Worm (Caenorhabditis elegans) whole organism, L3 larva: ENCODE data around the gene F08H9.2.

Source experiments
- R02D3.7 ChIP-seq: fragments of 150-350 bp; optimal IDR thresholded peaks from 2 replicates; lab custom pipeline; 2014; ENCODE audit warnings: missing biosample characterization, missing genetic modification characterization
- aly-2 ChIP-seq: fragments of 150-350 bp; optimal IDR thresholded peaks from 2 replicates; lab custom pipeline; 2014; ENCODE audit warnings: missing biosample characterization, missing genetic modification characterization
- ama-1 ChIP-seq: fragments of 150-350 bp; optimal IDR thresholded peaks from 2 replicates; lab custom pipeline; 2018
- ceh-16 ChIP-seq: sonication (generic microtip); optimal IDR thresholded peaks from 2 replicates; lab custom pipeline; 2017; ENCODE audit warnings: missing biosample characterization, missing genetic modification characterization
- ceh-82 ChIP-seq: fragments of 150-350 bp; optimal IDR thresholded peaks from 2 replicates; lab custom pipeline; 2014; ENCODE audit warnings: missing biosample characterization, missing genetic modification characterization
- ceh-9 ChIP-seq: sonication (generic microtip); optimal IDR thresholded peaks from 2 replicates; lab custom pipeline; 2018; ENCODE audit warnings: missing biosample characterization, missing genetic modification characterization
- daf-12 ChIP-seq: fragments of 150-350 bp; optimal IDR thresholded peaks from 2 replicates; lab custom pipeline; 2014; ENCODE audit warnings: missing biosample characterization, missing genetic modification reagents, missing genetic modification characterization
- egl-27 ChIP-seq: sonication (generic microtip); optimal IDR thresholded peaks from 4 replicates; lab custom pipeline; 2017; ENCODE audit warnings: missing biosample characterization, missing genetic modification reagents, missing genetic modification characterization
- elt-1 ChIP-seq: fragments of 150-350 bp; optimal IDR thresholded peaks from 2 replicates; lab custom pipeline; 2014; ENCODE audit warnings: missing biosample characterization, missing genetic modification characterization
- elt-2 ChIP-seq: sonication (generic microtip); optimal IDR thresholded peaks from 2 replicates; lab custom pipeline; 2016; ENCODE audit warnings: missing genetic modification reagents, mild to moderate bottlenecking, missing genetic modification characterization, missing compliant biosample characterization
- fkh-10 ChIP-seq: sonication (generic microtip); optimal IDR thresholded peaks from 2 replicates; lab custom pipeline; 2017; ENCODE audit warnings: missing biosample characterization, missing genetic modification reagents, missing genetic modification characterization
- fkh-2 ChIP-seq: fragments of 150-350 bp; optimal IDR thresholded peaks from 2 replicates; lab custom pipeline; 2014; ENCODE audit warnings: missing biosample characterization, missing genetic modification reagents, missing genetic modification characterization
- hmg-11 ChIP-seq: sonication (generic microtip); optimal IDR thresholded peaks from 2 replicates; lab custom pipeline; 2016; ENCODE audit warnings: missing genetic modification characterization, missing compliant biosample characterization
- jun-1 ChIP-seq: fragments of 150-350 bp; optimal IDR thresholded peaks from 2 replicates; lab custom pipeline; 2014; ENCODE audit warnings: missing biosample characterization, missing genetic modification reagents, missing genetic modification characterization
- lin-39 ChIP-seq: fragments of 150-350 bp; optimal IDR thresholded peaks from 2 replicates; lab custom pipeline; 2018; ENCODE audit warnings: missing biosample characterization, missing genetic modification reagents, missing genetic modification characterization
- lsy-12 ChIP-seq: sonication (generic microtip); optimal IDR thresholded peaks from 2 replicates; lab custom pipeline; 2016; ENCODE audit warnings: mild to moderate bottlenecking, missing genetic modification characterization, missing compliant biosample characterization
- mdl-1 ChIP-seq: fragments of 150-350 bp; optimal IDR thresholded peaks from 2 replicates; lab custom pipeline; 2014; ENCODE audit warnings: missing biosample characterization, missing genetic modification characterization
- nfya-1 ChIP-seq: sonication (generic microtip); optimal IDR thresholded peaks from 2 replicates; lab custom pipeline; 2017; ENCODE audit warnings: missing genetic modification characterization, mild to moderate bottlenecking, missing compliant biosample characterization, antibody characterized with exemption, moderate library complexity; ENCODE audit not compliant: insufficient read depth
- nhr-12 ChIP-seq: fragments of 150-350 bp; optimal IDR thresholded peaks from 2 replicates; lab custom pipeline; 2014; ENCODE audit warnings: missing biosample characterization, missing genetic modification characterization
- nhr-23 ChIP-seq: fragments of 150-350 bp; optimal IDR thresholded peaks from 2 replicates; lab custom pipeline; 2014; ENCODE audit warnings: missing biosample characterization, missing genetic modification reagents, missing genetic modification characterization
- nhr-237 ChIP-seq: fragments of 150-350 bp; optimal IDR thresholded peaks from 2 replicates; lab custom pipeline; 2014; ENCODE audit warnings: missing biosample characterization, missing genetic modification characterization
- nhr-25 ChIP-seq: sonication (generic microtip); optimal IDR thresholded peaks from 2 replicates; lab custom pipeline; 2017; ENCODE audit warnings: missing biosample characterization, missing genetic modification characterization
- nhr-28 ChIP-seq: fragments of 150-350 bp; optimal IDR thresholded peaks from 2 replicates; lab custom pipeline; 2014; ENCODE audit warnings: missing biosample characterization, missing genetic modification characterization
- nhr-43 ChIP-seq: sonication (generic microtip); optimal IDR thresholded peaks from 2 replicates; lab custom pipeline; 2016; ENCODE audit warnings: mild to moderate bottlenecking, missing genetic modification characterization, missing compliant biosample characterization; ENCODE audit not compliant: poor library complexity, severe bottlenecking
- nhr-67 ChIP-seq: fragments of 150-350 bp; optimal IDR thresholded peaks from 2 replicates; lab custom pipeline; 2014; ENCODE audit warnings: missing biosample characterization, missing genetic modification characterization
- nhr-76 ChIP-seq: fragments of 150-350 bp; sonication (generic microtip); optimal IDR thresholded peaks from 5 replicates; lab custom pipeline; 2014; ENCODE audit warnings: missing biosample characterization, missing genetic modification characterization
- nhr-77 ChIP-seq: fragments of 150-350 bp; optimal IDR thresholded peaks from 2 replicates; lab custom pipeline; 2014; ENCODE audit warnings: missing biosample characterization, missing genetic modification characterization
- pha-4 ChIP-seq: fragments of 150-350 bp; optimal IDR thresholded peaks from 2 replicates; lab custom pipeline; 2014; ENCODE audit warnings: missing biosample characterization, missing genetic modification reagents, missing genetic modification characterization
- pqm-1 ChIP-seq: fragments of 150-350 bp; optimal IDR thresholded peaks from 2 replicates; lab custom pipeline; 2017; ENCODE audit warnings: missing biosample characterization, missing genetic modification characterization, inconsistent platforms
- skn-1 ChIP-seq: fragments of 150-350 bp; optimal IDR thresholded peaks from 2 replicates; lab custom pipeline; 2014; ENCODE audit warnings: missing biosample characterization, missing genetic modification characterization
- snpc-4 ChIP-seq: fragments of 150-350 bp; optimal IDR thresholded peaks from 2 replicates; lab custom pipeline; 2014; ENCODE audit warnings: missing biosample characterization, missing genetic modification characterization
- tbx-2 ChIP-seq: sonication (generic microtip); optimal IDR thresholded peaks from 2 replicates; lab custom pipeline; 2016; ENCODE audit warnings: mild to moderate bottlenecking, missing genetic modification characterization, missing compliant biosample characterization
- unc-39 ChIP-seq: sonication (generic microtip); optimal IDR thresholded peaks from 4 replicates; lab custom pipeline; 2017; ENCODE audit warnings: missing biosample characterization, missing genetic modification characterization
- unc-62 ChIP-seq: fragments of 150-350 bp; sonication (generic microtip); optimal IDR thresholded peaks from 4 replicates; lab custom pipeline; 2014; ENCODE audit warnings: missing biosample characterization, missing genetic modification reagents, missing genetic modification characterization
- zag-1 ChIP-seq: fragments of 150-350 bp; optimal IDR thresholded peaks from 2 replicates; lab custom pipeline; 2014; ENCODE audit warnings: missing biosample characterization, missing genetic modification characterization
- ztf-11 ChIP-seq: fragments of 150-350 bp; optimal IDR thresholded peaks from 2 replicates; lab custom pipeline; 2014; ENCODE audit warnings: missing biosample characterization, missing genetic modification characterization
- ztf-4 ChIP-seq: fragments of 150-350 bp; optimal IDR thresholded peaks from 2 replicates; lab custom pipeline; 2014; ENCODE audit warnings: missing biosample characterization, missing genetic modification characterization

F08H9.2 gene

DNA sequence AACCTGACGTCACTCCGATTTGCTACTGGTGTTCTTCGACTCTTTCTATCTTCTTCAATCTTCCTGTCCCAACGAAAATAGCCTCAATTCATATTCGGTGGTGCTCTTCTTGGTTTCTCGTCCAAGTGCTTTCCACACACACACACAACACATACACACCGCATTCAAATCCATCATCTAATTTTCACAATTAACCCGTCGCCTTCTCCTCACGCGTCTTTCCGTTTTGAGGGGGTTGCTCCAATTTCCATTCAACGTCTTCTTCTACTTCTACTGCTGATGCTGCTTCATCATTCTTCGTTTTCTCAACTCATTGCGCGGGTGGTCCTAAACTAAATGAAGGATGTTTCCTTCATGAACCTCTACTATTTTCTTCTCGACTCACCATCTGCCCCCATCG lies 30.6 kb downstream of the F08H9.2 start:
- TF ChIP-seq R02D3.7 (tag; lab: Kevin White, UChicago) (no peak), nhr-67 (tag; lab: Kevin White, UChicago) (no peak), pqm-1 (tag; lab: Kevin White, UChicago) (no peak), ama-1 (no peak)

ce11 chrV:14493665-14494064 lies 33.2 kb downstream of the F08H9.2 start:
- TF ChIP-seq tbx-2 (tag; lab: Kevin White, UChicago): no peak
- no peak for TF ChIP-seq elt-2 (tag; lab: Kevin White, UChicago)
- TF ChIP-seq nfya-1 (tag; lab: Kevin White, UChicago): peak; percentile 78
- no peak for TF ChIP-seq elt-1 (tag; lab: Kevin White, UChicago)

ce11 chrV:14495493-14495892 lies 35.0 kb downstream of the F08H9.2 start:
- TF ChIP-seq pha-4 (no peak), nhr-28 (tag; lab: Kevin White, UChicago) (no peak), lin-39 (tag; lab: Kevin White, UChicago) (no peak), snpc-4 (tag; lab: Kevin White, UChicago) (no peak), hmg-11 (no peak)

DNA sequence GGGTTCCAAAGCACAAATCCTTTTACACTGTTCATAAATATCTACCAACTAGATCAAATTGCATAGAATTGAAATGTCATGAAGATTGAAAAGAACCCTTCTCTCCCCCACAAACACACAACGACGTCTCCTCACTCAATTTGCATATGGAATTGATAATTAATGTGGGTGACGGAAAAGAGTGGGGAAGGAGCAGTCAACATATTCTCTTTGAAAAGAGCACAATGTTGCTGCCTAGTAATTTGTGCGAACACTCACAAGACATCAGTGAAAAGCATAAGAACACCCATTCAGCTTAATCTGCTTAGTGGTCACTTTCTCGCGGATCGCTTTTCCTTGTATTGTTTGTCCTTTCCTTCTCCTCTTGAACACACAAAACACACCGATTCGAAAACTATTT lies 36.0 kb downstream of the F08H9.2 start:
- TF ChIP-seq mdl-1 (tag; lab: Kevin White, UChicago): no peak
- TF ChIP-seq nhr-237: no peak
- no peak for TF ChIP-seq lsy-12
- TF ChIP-seq pha-4: peak; percentile 18

DNA sequence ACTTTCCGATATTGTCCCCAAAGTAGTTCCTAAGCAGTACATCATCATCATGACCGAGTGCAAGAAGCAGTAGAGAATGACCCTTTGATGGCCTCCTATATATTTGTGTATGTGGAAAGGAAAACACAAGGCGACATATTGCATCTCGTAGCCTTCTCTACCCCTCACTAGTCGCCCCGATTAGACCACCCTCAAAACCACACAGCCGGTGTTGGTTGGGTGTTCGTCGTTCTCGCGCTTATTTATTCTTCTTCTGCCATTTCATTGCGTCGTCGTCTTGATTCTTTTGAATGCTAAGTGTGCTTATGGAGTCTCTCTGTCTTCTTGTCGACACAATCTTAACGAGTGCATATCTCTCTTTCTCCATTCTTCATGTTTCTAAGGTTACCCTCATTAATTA lies 37.7 kb downstream of the F08H9.2 start:
- TF ChIP-seq nhr-23 (tag; lab: Kevin White, UChicago) (no peak), lsy-12 (no peak), pqm-1 (tag; lab: Kevin White, UChicago) (no peak), fkh-2 (tag; lab: Kevin White, UChicago) (no peak), nhr-28 (tag; lab: Kevin White, UChicago) (no peak), ceh-82 (tag; lab: Kevin White, UChicago) (no peak), unc-62 (no peak), ceh-16 (tag; lab: Kevin White, UChicago) (no peak), ceh-9 (no peak), nhr-77 (tag; lab: Kevin White, UChicago) (no peak), nhr-67 (tag; lab: Kevin White, UChicago) (no peak), mdl-1 (tag; lab: Kevin White, UChicago) (no peak), lin-39 (tag; lab: Kevin White, UChicago) (no peak), aly-2 (tag; lab: Kevin White, UChicago) (no peak), nhr-76 (tag; lab: Kevin White, UChicago) (no peak), jun-1 (no peak), unc-39 (tag; lab: Kevin White, UChicago) (no peak)

DNA sequence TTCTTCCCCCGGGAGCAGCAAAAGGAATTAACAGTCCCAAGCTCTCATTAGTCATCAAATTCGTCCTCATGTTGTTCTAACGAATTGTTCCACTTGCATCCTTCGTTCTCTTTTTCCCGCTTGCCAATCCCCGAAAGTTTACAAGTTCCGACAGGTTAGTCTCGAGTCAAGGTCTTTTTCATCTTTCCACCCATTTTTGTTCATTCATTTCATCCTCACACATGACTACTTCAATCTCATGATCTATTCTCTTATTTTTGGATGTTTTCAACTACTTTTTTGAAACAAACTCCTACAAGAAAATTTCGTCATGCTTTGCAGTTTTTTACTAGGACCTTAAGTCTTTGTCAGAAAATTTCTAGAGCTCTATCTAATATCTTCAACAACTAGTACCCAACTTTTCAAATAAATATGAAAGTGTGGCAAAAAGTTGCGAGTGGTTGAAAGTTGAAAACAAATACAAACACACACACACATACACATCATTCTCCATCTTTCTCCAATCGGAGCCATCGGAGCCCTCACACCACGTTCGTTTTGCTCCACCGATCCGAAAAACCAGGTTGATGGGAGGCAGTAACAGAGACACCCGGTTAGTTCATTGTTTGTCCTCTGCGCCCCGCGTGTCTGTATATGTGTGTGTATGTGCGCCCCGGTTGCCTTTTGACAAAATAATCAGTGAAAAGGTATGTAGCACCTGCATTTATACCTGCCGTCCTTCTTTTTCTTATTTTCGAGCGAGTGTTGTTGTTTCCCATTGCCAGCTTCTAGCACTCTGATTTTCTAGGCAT lies 38.8 kb downstream of the F08H9.2 start:
- TF ChIP-seq pha-4: peak; percentile 59
- TF ChIP-seq ceh-9: no peak
- TF ChIP-seq nhr-23 (tag; lab: Kevin White, UChicago): peak; percentile 16
- TF ChIP-seq skn-1: no peak
- no peak for TF ChIP-seq nhr-28 (tag; lab: Kevin White, UChicago)
- no peak for TF ChIP-seq egl-27
- TF ChIP-seq ztf-11 (tag; lab: Kevin White, UChicago): no peak
- TF ChIP-seq nhr-67 (tag; lab: Kevin White, UChicago): no peak
- TF ChIP-seq fkh-2 (tag; lab: Kevin White, UChicago): no peak
- TF ChIP-seq nhr-25 (tag; lab: Kevin White, UChicago): peak; percentile 21
- no peak for TF ChIP-seq daf-12 (tag; lab: Kevin White, UChicago)
- TF ChIP-seq lsy-12: no peak
- TF ChIP-seq nhr-43 (tag; lab: Kevin White, UChicago): no peak
- no peak for TF ChIP-seq elt-1 (tag; lab: Kevin White, UChicago)
- no peak for TF ChIP-seq ztf-4 (tag; lab: Kevin White, UChicago)
- TF ChIP-seq hmg-11: no peak
- no peak for TF ChIP-seq zag-1 (tag; lab: Kevin White, UChicago)
- no peak for TF ChIP-seq R02D3.7 (tag; lab: Kevin White, UChicago)
- TF ChIP-seq ama-1: peak; percentile 15
- TF ChIP-seq fkh-10 (GFP tag; lab: Kevin White, UChicago): no peak
- no peak for TF ChIP-seq nhr-12 (tag; lab: Kevin White, UChicago)
